Worm (Caenorhabditis elegans) whole organism, early embryonic: Measurements from ENCODE around the gene Y43B11AL.1.

Source experiments
- aly-1 ChIP-seq: sonication (generic microtip); optimal IDR thresholded peaks from 2 replicates; lab custom pipeline; 2016; ENCODE audit warnings: missing genetic modification characterization, missing compliant biosample characterization
- ama-1 ChIP-seq: fragments of 150-350 bp; optimal IDR thresholded peaks from 2 replicates; lab custom pipeline; 2014
- ceh-13 ChIP-seq: fragments of 200-800 bp; sonication (Bioruptor generic); optimal IDR thresholded peaks from 2 replicates; lab custom pipeline; 2018; ENCODE audit warnings: mild to moderate bottlenecking, missing genetic modification characterization, missing compliant biosample characterization
- ceh-36 ChIP-seq: sonication (generic microtip); optimal IDR thresholded peaks from 2 replicates; lab custom pipeline; 2016; ENCODE audit warnings: missing genetic modification characterization, inconsistent platforms, missing compliant biosample characterization
- flt-1 ChIP-seq: fragments of 200-800 bp; sonication (Bioruptor generic); IDR thresholded peaks from 2 replicates; pipeline ENCODE4 v1.3.6; 2022; ENCODE audit warnings: missing genetic modification characterization, missing compliant biosample characterization
- hmg-4 ChIP-seq: fragments of 200-800 bp; sonication (Bioruptor generic); optimal IDR thresholded peaks from 2 replicates; lab custom pipeline; 2018; ENCODE audit warnings: mild to moderate bottlenecking, missing genetic modification characterization, missing compliant biosample characterization
- pes-1 ChIP-seq: fragments of 200-800 bp; sonication (Bioruptor generic); IDR thresholded peaks from 2 replicates; pipeline ENCODE4 v1.3.6; 2022; ENCODE audit warnings: missing genetic modification reagents, missing genetic modification characterization, missing compliant biosample characterization

ce11 chrIV:7023858-7024257 is 41.3 kb upstream of the Y43B11AL.1 start, which contains the start of gene adah-1:
- TF ChIP-seq hmg-4 (GFP tag; lab: Kevin White, UChicago) = no peak
- no peak for TF ChIP-seq pes-1
- TF ChIP-seq aly-1 (tag; lab: Kevin White, UChicago) = no peak
- TF ChIP-seq ama-1 (lab: Kevin White, UChicago) = no peak
- no peak for TF ChIP-seq ceh-13 (GFP tag; lab: Kevin White, UChicago)
- TF ChIP-seq flt-1 (GFP tag; lab: Robert Waterston, UW) = no peak
- TF ChIP-seq ceh-36 = no peak
